Fruit fly (Drosophila melanogaster) S2 (cell line): ENCODE measurements around the gene CG4133.

Experiments used
- CG8478 ChIP-seq: fragments of >200 bp; optimal IDR thresholded peaks from 2 replicates; lab custom pipeline; 2018
- CTCF ChIP-seq, 2 experiments: fragments of >200 bp; optimal IDR thresholded peaks; 2 replicates each; lab custom pipeline; 2018

DNA sequence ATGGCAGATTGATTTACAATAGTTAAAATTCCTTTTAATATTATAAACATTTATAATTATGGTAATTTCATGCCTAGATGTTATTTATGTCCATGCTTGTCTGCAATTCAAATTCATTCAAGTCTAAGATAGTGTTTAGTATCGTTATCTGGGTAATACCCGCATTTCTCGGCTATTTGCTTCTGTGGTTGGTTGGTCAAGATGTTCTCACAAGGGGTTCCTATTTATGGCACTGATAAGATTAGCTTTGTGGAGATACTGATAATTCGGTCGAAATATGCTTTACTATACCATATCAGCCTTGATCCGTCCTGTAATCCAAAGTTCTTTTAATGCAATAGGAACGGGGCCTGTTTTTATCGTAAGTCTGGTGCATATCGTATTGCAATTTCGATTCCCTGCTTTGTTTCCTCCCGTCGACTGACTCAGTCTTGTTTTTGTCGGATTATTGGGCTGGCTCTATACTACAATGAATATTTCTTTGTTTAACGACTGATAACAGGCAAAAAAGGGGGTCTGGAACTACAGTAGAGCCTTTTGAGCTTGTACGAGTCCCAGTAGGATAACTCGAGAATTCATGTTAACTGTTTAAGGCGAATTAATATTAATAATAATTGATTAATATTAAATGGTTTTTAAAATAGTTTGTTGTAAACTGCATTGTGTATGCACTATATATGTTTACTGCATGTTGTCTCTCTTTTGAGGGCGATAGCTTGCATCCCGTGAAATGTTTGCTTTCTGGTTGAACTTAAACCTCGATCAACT is 3.4 kb upstream of the CG4133 start:
- TF ChIP-seq CG8478 (lab: Kevin White, UChicago) (no peak), CTCF (optimal IDR thresholded peaks at IDR 0.05; lab: Kevin White, UChicago) (no peak)
